Fruit fly (Drosophila melanogaster) whole organism: ENCODE results near the gene CG11619.

ENCODE experiments used
- CG8478 ChIP-seq: fragments of >200 bp; optimal IDR thresholded peaks from 2 replicates; lab custom pipeline; 2018; ENCODE audit warnings: inconsistent platforms
- Dll ChIP-seq: fragments of >200 bp; optimal IDR thresholded peaks from 2 replicates; lab custom pipeline; 2017
- pan ChIP-seq: fragments of >200 bp; optimal IDR thresholded peaks from 2 replicates; lab custom pipeline; 2017
- psq ChIP-seq: fragments of >200 bp; optimal IDR thresholded peaks from 2 replicates; lab custom pipeline; 2017
- usp ChIP-seq: fragments of >200 bp; optimal IDR thresholded peaks from 2 replicates; lab custom pipeline; 2017; ENCODE audit warnings: missing biosample characterization, missing genetic modification characterization, mixed read lengths

DNA sequence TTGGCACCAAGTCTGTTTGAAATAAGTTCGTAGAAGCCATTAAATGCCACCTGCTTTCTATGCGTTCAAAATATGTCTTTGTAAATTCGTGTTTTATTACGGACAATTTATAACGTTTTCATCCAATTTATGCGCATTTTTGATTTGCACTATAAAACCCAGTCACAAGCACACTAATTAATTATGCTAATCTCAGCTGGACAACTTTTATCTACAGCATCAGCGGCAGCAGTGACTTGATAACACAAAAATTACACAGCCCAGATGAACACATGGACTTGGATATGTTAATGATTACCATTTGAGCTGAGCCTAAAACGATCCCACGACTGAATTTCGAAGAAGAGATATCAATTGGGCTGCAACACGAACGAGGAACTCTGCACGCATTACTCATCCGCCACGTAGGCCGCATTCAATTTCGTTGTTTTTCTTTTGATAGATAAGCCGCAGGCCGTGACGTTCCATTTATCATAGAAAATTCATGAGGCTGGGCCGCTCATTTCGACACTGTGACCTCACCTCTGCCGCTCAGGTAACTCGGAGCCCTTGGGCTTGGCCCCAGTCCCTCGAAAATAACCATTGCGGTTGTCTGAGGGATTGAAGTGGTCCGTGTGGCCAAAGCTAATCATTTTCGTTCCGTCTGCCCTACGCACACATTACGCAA, 25.1 kb upstream of the CG11619 start:
- TF ChIP-seq CG8478 (lab: Kevin White, UChicago) (no peak), pan (no peak), usp (GFP tag; lab: Kevin White, UChicago) (no peak), Dll (lab: Kevin White, UChicago) (no peak), psq (lab: Kevin White, UChicago) (no peak)
